Worm (Caenorhabditis elegans) whole organism, midembryonic: ENCODE measurements around the gene clec-74.

Source experiments
- T22C8.4 ChIP-seq: fragments of 200-800 bp; sonication (Bioruptor generic); IDR thresholded peaks from 2 replicates; pipeline ENCODE4 v1.3.6; 2022; ENCODE audit warnings: missing genetic modification characterization, missing compliant biosample characterization
- cog-1 ChIP-seq: sonication (generic microtip); optimal IDR thresholded peaks from 2 replicates; lab custom pipeline; 2016; ENCODE audit warnings: missing genetic modification characterization, missing compliant biosample characterization
- flt-1 ChIP-seq: fragments of 200-800 bp; sonication (Bioruptor generic); IDR thresholded peaks from 2 replicates; pipeline ENCODE4 v1.3.6; 2022; ENCODE audit warnings: missing genetic modification characterization, missing compliant biosample characterization
- klf-2 ChIP-seq: fragments of 200-800 bp; sonication (Bioruptor generic); conservative IDR thresholded peaks from 2 replicates; pipeline ENCODE4 v1.3.6; 2022; ENCODE audit warnings: missing genetic modification reagents, missing genetic modification characterization, missing compliant biosample characterization
- med-1 ChIP-seq: sonication (generic microtip); optimal IDR thresholded peaks from 2 replicates; lab custom pipeline; 2017; ENCODE audit warnings: missing genetic modification characterization, mild to moderate bottlenecking, missing compliant biosample characterization, antibody characterized with exemption, missing genetic modification reagents; ENCODE audit not compliant: insufficient read depth
- ref-1 ChIP-seq: fragments of 200-800 bp; sonication (Bioruptor generic); conservative IDR thresholded peaks from 2 replicates; pipeline ENCODE4 v1.3.6; 2022; ENCODE audit warnings: missing genetic modification reagents, missing genetic modification characterization, missing compliant biosample characterization
- tab-1 ChIP-seq: fragments of 200-800 bp; sonication (Bioruptor generic); IDR thresholded peaks from 2 replicates; pipeline ENCODE4 v1.3.6; 2022; ENCODE audit warnings: missing genetic modification characterization, missing compliant biosample characterization
- ztf-23 ChIP-seq: fragments of 200-800 bp; sonication (Bioruptor generic); IDR thresholded peaks from 2 replicates; pipeline ENCODE4 v1.3.6; 2022; ENCODE audit warnings: missing genetic modification reagents, missing genetic modification characterization, missing compliant biosample characterization
- ztf-29 ChIP-seq: fragments of 200-800 bp; sonication (Bioruptor generic); IDR thresholded peaks from 2 replicates; pipeline ENCODE4 v1.3.6; 2022; ENCODE audit warnings: missing genetic modification reagents, missing genetic modification characterization, missing compliant biosample characterization

The clec-74 gene

ce11 chrIV:4007697-4008096 is 50.9 kb downstream of the clec-74 start, which contains the start of gene W02C12.2:
Gene W02C12.2 (minus strand): TSS chrIV:4007973.
- no peak for TF ChIP-seq ztf-29 (GFP tag; lab: Robert Waterston, UW)
- TF ChIP-seq med-1, result no peak
- TF ChIP-seq T22C8.4 (GFP tag; lab: Robert Waterston, UW), result no peak
- TF ChIP-seq ref-1 (GFP tag; lab: Robert Waterston, UW), result no peak
- no peak for TF ChIP-seq tab-1
- peak; percentile 14; the same call in 1 of the 2 replicates for TF ChIP-seq ztf-23 (GFP tag; lab: Robert Waterston, UW)

- no peak for TF ChIP-seq klf-2
- no peak for TF ChIP-seq flt-1 (GFP tag; lab: Robert Waterston, UW)
- no peak for TF ChIP-seq ref-1 (GFP tag; lab: Robert Waterston, UW)
- no peak for TF ChIP-seq T22C8.4 (GFP tag; lab: Robert Waterston, UW)
- no peak for TF ChIP-seq ztf-23 (GFP tag; lab: Robert Waterston, UW)
- no peak for TF ChIP-seq med-1
- TF ChIP-seq cog-1, result no peak
- TF ChIP-seq ztf-29 (GFP tag; lab: Robert Waterston, UW), result no peak
- no peak for TF ChIP-seq tab-1
These were observed 51.6 kb downstream of the clec-74 start for ce11 chrIV:4008440-4008839.
